Fruit fly (Drosophila melanogaster) whole organism, embryonic: ENCODE data around the gene Eip63E.

ENCODE experiments used
- C15 ChIP-seq: fragments of 200-800 bp; sonication (Bioruptor generic); IDR thresholded peaks from 3 replicates; pipeline ENCODE4 v1.3.6; 2022; ENCODE audit warnings: missing biosample characterization, missing genetic modification characterization
- CG10147 ChIP-seq: fragments of 200-800 bp; sonication (Bioruptor generic); optimal IDR thresholded peaks from 2 replicates; lab custom pipeline; 2019; ENCODE audit warnings: missing biosample characterization, mild to moderate bottlenecking, missing genetic modification characterization, moderate library complexity
- CG10543 ChIP-seq: fragments of 200-800 bp; sonication (Bioruptor generic); optimal IDR thresholded peaks from 3 replicates; lab custom pipeline; 2017; ENCODE audit warnings: missing biosample characterization, mild to moderate bottlenecking, missing genetic modification characterization, moderate library complexity
- CG10959 ChIP-seq: fragments of 200-800 bp; sonication (Bioruptor generic); IDR thresholded peaks from 2 replicates; pipeline ENCODE4 v1.3.6; 2022; ENCODE audit warnings: missing biosample characterization, missing genetic modification characterization
- CG11456 ChIP-seq: fragments of 200-800 bp; sonication (Bioruptor generic); IDR thresholded peaks from 3 replicates; pipeline ENCODE4 v1.3.6; 2022; ENCODE audit warnings: missing biosample characterization, missing genetic modification characterization
- CG12391 ChIP-seq: fragments of 200-800 bp; sonication (Bioruptor generic); optimal IDR thresholded peaks from 3 replicates; lab custom pipeline; 2018; ENCODE audit warnings: missing biosample characterization, mild to moderate bottlenecking, missing genetic modification characterization, moderate library complexity
- CG14710 ChIP-seq: fragments of 200-800 bp; sonication (Bioruptor generic); optimal IDR thresholded peaks from 3 replicates; lab custom pipeline; 2019; ENCODE audit warnings: missing biosample characterization, mild to moderate bottlenecking, missing genetic modification characterization, moderate library complexity
- CG1602 ChIP-seq: fragments of 200-800 bp; sonication (Bioruptor generic); optimal IDR thresholded peaks from 3 replicates; lab custom pipeline; 2016; ENCODE audit warnings: missing biosample characterization, missing genetic modification characterization
- CG17802 ChIP-seq: fragments of 200-800 bp; sonication (Bioruptor generic); optimal IDR thresholded peaks from 2 replicates; lab custom pipeline; 2018; ENCODE audit warnings: missing biosample characterization, mild to moderate bottlenecking, missing genetic modification characterization, moderate library complexity
- CG2129 ChIP-seq: fragments of 200-800 bp; sonication (Bioruptor generic); IDR thresholded peaks from 2 replicates; pipeline ENCODE4 v1.3.6; 2022; ENCODE audit warnings: missing biosample characterization, missing genetic modification characterization; ENCODE audit not compliant: partially characterized antibody
- CG30020 ChIP-seq: fragments of 200-800 bp; optimal IDR thresholded peaks from 2 replicates; lab custom pipeline; 2019; ENCODE audit warnings: missing biosample characterization, mild to moderate bottlenecking, missing genetic modification characterization, moderate library complexity
- CG31388 ChIP-seq: fragments of 200-800 bp; sonication (Bioruptor generic); optimal IDR thresholded peaks from 2 replicates; lab custom pipeline; 2016; ENCODE audit warnings: missing biosample characterization, missing genetic modification characterization
- CG3847 ChIP-seq: fragments of 200-800 bp; sonication (Bioruptor generic); IDR thresholded peaks from 2 replicates; pipeline ENCODE4 v1.3.6; 2022; ENCODE audit warnings: missing biosample characterization, missing genetic modification characterization
- CG4707 ChIP-seq: fragments of 200-800 bp; sonication (Bioruptor generic); optimal IDR thresholded peaks from 2 replicates; lab custom pipeline; 2018; ENCODE audit warnings: missing biosample characterization, mild to moderate bottlenecking, missing genetic modification characterization, moderate library complexity
- CG5245 ChIP-seq: fragments of 200-800 bp; sonication (Bioruptor generic); optimal IDR thresholded peaks from 3 replicates; lab custom pipeline; 2016; ENCODE audit warnings: missing biosample characterization, missing genetic modification characterization
- CG6175 ChIP-seq: fragments of 200-800 bp; sonication (Bioruptor generic); IDR thresholded peaks from 3 replicates; pipeline ENCODE4 v1.3.6; 2022; ENCODE audit warnings: missing biosample characterization, missing genetic modification characterization
- CG6254 ChIP-seq: fragments of 200-800 bp; sonication (Bioruptor generic); optimal IDR thresholded peaks from 3 replicates; lab custom pipeline; 2017; ENCODE audit warnings: mild to moderate bottlenecking, missing biosample characterization, missing genetic modification reagents, missing genetic modification characterization
- CG6654 ChIP-seq: fragments of 200-800 bp; sonication (Bioruptor generic); optimal IDR thresholded peaks from 2 replicates; lab custom pipeline; 2017; ENCODE audit warnings: missing biosample characterization, mild to moderate bottlenecking, missing genetic modification characterization
- CG6854 ChIP-seq: fragments of 200-800 bp; sonication (Bioruptor generic); optimal IDR thresholded peaks from 3 replicates; lab custom pipeline; 2017; ENCODE audit warnings: missing biosample characterization, mild to moderate bottlenecking, missing genetic modification characterization
- Dref ChIP-seq: fragments of 200-800 bp; sonication (Bioruptor generic); IDR thresholded peaks from 2 replicates; pipeline ENCODE4 v1.3.6; 2022; ENCODE audit warnings: missing biosample characterization, missing genetic modification characterization
- GATAe ChIP-seq: fragments of 200-800 bp; sonication (Bioruptor generic); conservative IDR thresholded peaks from 2 replicates; pipeline ENCODE4 v1.3.6; 2022; ENCODE audit warnings: missing biosample characterization, missing genetic modification characterization
- Hand ChIP-seq: fragments of 200-800 bp; sonication (Bioruptor generic); optimal IDR thresholded peaks from 2 replicates; lab custom pipeline; 2017; ENCODE audit warnings: mild to moderate bottlenecking, missing biosample characterization, missing genetic modification reagents, missing genetic modification characterization
- Hmx ChIP-seq: fragments of 200-800 bp; sonication (Bioruptor generic); optimal IDR thresholded peaks from 2 replicates; lab custom pipeline; 2016; ENCODE audit warnings: missing biosample characterization, missing genetic modification characterization
- Med ChIP-seq: fragments of 200-800 bp; sonication (Bioruptor generic); peaks from one replicate; lab custom pipeline; 2016; ENCODE audit warnings: missing biosample characterization, missing genetic modification characterization, mild to moderate bottlenecking, inconsistent platforms, moderate library complexity
- NK7.1 ChIP-seq: fragments of 200-800 bp; sonication (Bioruptor generic); optimal IDR thresholded peaks from 3 replicates; lab custom pipeline; 2016; ENCODE audit warnings: missing biosample characterization, missing genetic modification characterization
- NfI ChIP-seq: fragments of 200-800 bp; sonication (Bioruptor generic); optimal IDR thresholded peaks from 3 replicates; lab custom pipeline; 2018; ENCODE audit warnings: missing biosample characterization, mild to moderate bottlenecking, missing genetic modification characterization, moderate library complexity
- Oli ChIP-seq: fragments of 200-800 bp; sonication (Bioruptor generic); optimal IDR thresholded peaks from 2 replicates; lab custom pipeline; 2018; ENCODE audit warnings: missing biosample characterization, mild to moderate bottlenecking, missing genetic modification characterization, moderate library complexity
- Spps ChIP-seq: fragments of 200-800 bp; sonication (Bioruptor generic); optimal IDR thresholded peaks from 2 replicates; lab custom pipeline; 2018; ENCODE audit warnings: missing biosample characterization, mild to moderate bottlenecking, missing genetic modification characterization
- az2 ChIP-seq: fragments of 200-800 bp; sonication (Bioruptor generic); optimal IDR thresholded peaks from 3 replicates; lab custom pipeline; 2016; ENCODE audit warnings: missing biosample characterization, missing genetic modification characterization
- chm ChIP-seq: fragments of 200-800 bp; sonication (Bioruptor generic); IDR thresholded peaks from 2 replicates; pipeline ENCODE4 v1.3.6; 2022; ENCODE audit warnings: missing biosample characterization, missing genetic modification characterization
- dysf ChIP-seq: fragments of 200-800 bp; sonication (Bioruptor generic); IDR thresholded peaks from 3 replicates; pipeline ENCODE4 v1.3.6; 2022; ENCODE audit warnings: missing biosample characterization, missing genetic modification characterization
- exex ChIP-seq: fragments of 200-800 bp; sonication (Bioruptor generic); optimal IDR thresholded peaks from 4 replicates; lab custom pipeline; 2018; ENCODE audit warnings: missing biosample characterization, mild to moderate bottlenecking, missing genetic modification characterization, moderate library complexity
- eyg ChIP-seq: fragments of 200-800 bp; sonication (Bioruptor generic); optimal IDR thresholded peaks from 3 replicates; lab custom pipeline; 2016; ENCODE audit warnings: missing biosample characterization, missing genetic modification characterization
- fd64A ChIP-seq: fragments of 200-800 bp; sonication (Bioruptor generic); optimal IDR thresholded peaks from 3 replicates; lab custom pipeline; 2018; ENCODE audit warnings: missing biosample characterization, mild to moderate bottlenecking, missing genetic modification characterization
- inv ChIP-seq: fragments of 200-800 bp; sonication (Bioruptor generic); IDR thresholded peaks from 2 replicates; pipeline ENCODE4 v1.3.6; 2022; ENCODE audit warnings: missing biosample characterization, missing genetic modification characterization; ENCODE audit not compliant: partially characterized antibody
- kah ChIP-seq: fragments of 200-800 bp; sonication (Bioruptor generic); optimal IDR thresholded peaks from 2 replicates; lab custom pipeline; 2018; ENCODE audit warnings: missing biosample characterization, mild to moderate bottlenecking, missing genetic modification characterization
- klu ChIP-seq: fragments of 200-800 bp; sonication (Bioruptor generic); IDR thresholded peaks from 2 replicates; pipeline ENCODE4 v1.3.6; 2022; ENCODE audit warnings: missing biosample characterization, missing genetic modification characterization
- nerfin-1 ChIP-seq: fragments of 200-800 bp; sonication (Bioruptor generic); optimal IDR thresholded peaks from 3 replicates; lab custom pipeline; 2019; ENCODE audit warnings: missing biosample characterization, mild to moderate bottlenecking, missing genetic modification characterization, moderate library complexity
- oc ChIP-seq: fragments of 200-800 bp; sonication (Bioruptor generic); optimal IDR thresholded peaks from 2 replicates; lab custom pipeline; 2018; ENCODE audit warnings: missing biosample characterization, mild to moderate bottlenecking, missing genetic modification characterization, moderate library complexity
- pan ChIP-seq, 4 experiments: fragments of >200 bp in 3 of 4; fragments of 200-800 bp in 1 of 4; sonication (Bioruptor generic) in 1 of 4; optimal IDR thresholded peaks in 3 of 4; IDR thresholded peaks in 1 of 4; 2 replicates each; pipeline versions ENCODE4 v1.3.6 to Lab custom; 2017 to 2022; ENCODE audit warnings: missing biosample characterization in 2 of 4, missing genetic modification characterization in 2 of 4, mixed read lengths in 1 of 4
- peb ChIP-seq: fragments of 200-800 bp; sonication (Bioruptor generic); IDR thresholded peaks from 2 replicates; pipeline ENCODE4 v1.3.6; 2022; ENCODE audit warnings: missing biosample characterization, missing genetic modification characterization
- prd ChIP-seq, 3 experiments: fragments of >200 bp in 2 of 3; fragments of 200-800 bp in 1 of 3; sonication (Bioruptor generic) in 1 of 3; optimal IDR thresholded peaks in 2 of 3; IDR thresholded peaks in 1 of 3; 2 replicates in 2 of 3; 3 replicates in 1 of 3; pipeline versions ENCODE4 v1.3.6 to Lab custom; 2017 to 2022; ENCODE audit warnings: missing biosample characterization in 1 of 3, missing genetic modification characterization in 1 of 3
- scrt ChIP-seq: fragments of 200-800 bp; sonication (Bioruptor generic); optimal IDR thresholded peaks from 2 replicates; lab custom pipeline; 2018; ENCODE audit warnings: missing biosample characterization, mild to moderate bottlenecking, missing genetic modification characterization, moderate library complexity
- sd ChIP-seq: fragments of 200-800 bp; sonication (Bioruptor generic); optimal IDR thresholded peaks from 3 replicates; lab custom pipeline; 2018; ENCODE audit warnings: missing biosample characterization, mild to moderate bottlenecking, missing genetic modification characterization, moderate library complexity
- sens ChIP-seq: fragments of 200-800 bp; sonication (Bioruptor generic); peaks from one replicate; lab custom pipeline; 2016; ENCODE audit warnings: missing biosample characterization, missing genetic modification characterization
- sens-2 ChIP-seq: fragments of 200-800 bp; sonication (Bioruptor generic); IDR thresholded peaks from 2 replicates; pipeline ENCODE4 v1.3.6; 2022; ENCODE audit warnings: missing biosample characterization, missing genetic modification characterization
- sim ChIP-seq: fragments of 200-800 bp; sonication (Bioruptor generic); IDR thresholded peaks from 2 replicates; pipeline ENCODE4 v1.3.6; 2022; ENCODE audit warnings: missing biosample characterization, missing genetic modification characterization
- trh ChIP-seq: fragments of 200-800 bp; sonication (Bioruptor generic); optimal IDR thresholded peaks from 2 replicates; lab custom pipeline; 2016; ENCODE audit warnings: missing biosample characterization, missing genetic modification characterization
- vfl ChIP-seq: fragments of 200-800 bp; sonication (Bioruptor generic); optimal IDR thresholded peaks from 2 replicates; lab custom pipeline; 2016; ENCODE audit warnings: missing biosample characterization, missing genetic modification characterization
- zf30C ChIP-seq: fragments of 200-800 bp; sonication (Bioruptor generic); optimal IDR thresholded peaks from 3 replicates; lab custom pipeline; 2018; ENCODE audit warnings: missing biosample characterization, mild to moderate bottlenecking, missing genetic modification characterization

Gene Eip63E

DNA sequence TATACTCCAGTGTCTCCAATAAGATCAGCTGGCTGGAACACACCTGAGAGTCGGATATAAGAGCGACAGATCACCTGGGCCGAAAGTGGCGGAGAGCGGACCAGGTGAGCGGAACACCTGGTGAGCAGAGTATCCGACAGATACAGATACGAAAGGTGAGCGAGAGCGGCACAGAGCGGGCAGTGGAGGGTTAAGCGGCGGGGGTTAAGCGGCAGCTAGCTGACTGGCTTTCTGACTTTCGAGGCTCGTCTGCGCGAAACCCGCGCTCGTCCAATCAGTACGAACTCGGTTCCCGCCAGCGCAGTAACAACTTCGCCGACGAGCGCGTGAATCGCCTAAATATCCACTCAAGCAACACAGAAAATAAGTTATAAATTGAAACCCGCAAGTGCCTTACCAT is 110.5 kb downstream of the Eip63E start, which contains the start of gene dar1 (continued):
- TF ChIP-seq CG17802 (tag; lab: Kevin White, UChicago) = no peak
- peak; percentile 53; the same call in 1 of the 2 replicates for TF ChIP-seq chm (GFP tag; lab: Robert Waterston, UW)
- no peak for TF ChIP-seq CG31388
- TF ChIP-seq CG5245 (GFP tag; lab: Kevin White, UChicago) = no peak
- TF ChIP-seq prd (optimal IDR thresholded peaks at IDR 0.05; lab: Kevin White, UChicago) = no peak
- TF ChIP-seq prd (GFP tag; IDR thresholded peaks at IDR 0.05; lab: Robert Waterston, UW) = no peak
- TF ChIP-seq CG2129 (GFP tag; lab: Robert Waterston, UW) = peak; percentile 44; the same call in 1 of the 2 replicates
- no peak for TF ChIP-seq NfI (GFP tag; lab: Kevin White, UChicago)
- TF ChIP-seq sens (GFP tag; lab: Kevin White, UChicago) = no peak
- TF ChIP-seq CG12391 (tag; lab: Kevin White, UChicago) = no peak
- no peak for TF ChIP-seq CG3847 (GFP tag; lab: Robert Waterston, UW)
- TF ChIP-seq CG11456 (GFP tag; lab: Robert Waterston, UW) = no peak
- no peak for TF ChIP-seq vfl (GFP tag; lab: Kevin White, UChicago)
- no peak for TF ChIP-seq exex (tag; lab: Kevin White, UChicago)
- peak; percentile 70 for TF ChIP-seq Med (GFP tag; lab: Kevin White, UChicago)
- peak; percentile 54; the same call in 1 of the 3 replicates for TF ChIP-seq CG6175
- no peak for TF ChIP-seq CG10147 (GFP tag; lab: Kevin White, UChicago)
- TF ChIP-seq CG6254 (GFP tag; lab: Kevin White, UChicago) = no peak
- TF ChIP-seq sens-2 (GFP tag; lab: Robert Waterston, UW) = no peak
- no peak for TF ChIP-seq fd64A (GFP tag; lab: Kevin White, UChicago)
- TF ChIP-seq nerfin-1 (tag; lab: Kevin White, UChicago) = no peak
- TF ChIP-seq klu = no peak
- TF ChIP-seq CG30020 (tag; lab: Kevin White, UChicago) = no peak
- TF ChIP-seq oc = peak; percentile 10
- TF ChIP-seq trh (GFP tag; lab: Kevin White, UChicago) = no peak
- no peak for TF ChIP-seq C15 (GFP tag; lab: Robert Waterston, UW)
- no peak for TF ChIP-seq inv (GFP tag; lab: Robert Waterston, UW)
- TF ChIP-seq az2 (GFP tag; lab: Kevin White, UChicago) = no peak
- TF ChIP-seq CG14710 (tag; lab: Kevin White, UChicago) = no peak
- no peak for TF ChIP-seq NK7.1
- TF ChIP-seq CG1602 (GFP tag; lab: Kevin White, UChicago) = no peak
- TF ChIP-seq GATAe (GFP tag; lab: Robert Waterston, UW) = no peak
- no peak for TF ChIP-seq peb (GFP tag; lab: Robert Waterston, UW)
- no peak for TF ChIP-seq CG10959
- TF ChIP-seq Oli = no peak
- TF ChIP-seq scrt (GFP tag; lab: Kevin White, UChicago) = no peak
- 0 out of 2 replicates have a peak, but pooled peaks have one; percentile 40 for TF ChIP-seq sim
- no peak for TF ChIP-seq CG4707 (GFP tag; lab: Kevin White, UChicago)
- TF ChIP-seq CG6854 (GFP tag; lab: Kevin White, UChicago) = no peak
- TF ChIP-seq dysf (GFP tag; lab: Robert Waterston, UW) = 0 out of 3 replicates have a peak, but pooled peaks have one; percentile 29
- no peak for TF ChIP-seq sd (tag; lab: Kevin White, UChicago)
- TF ChIP-seq pan (optimal IDR thresholded peaks at IDR 0.05; lab: Kevin White, UChicago) = no peak
- TF ChIP-seq pan (GFP tag; optimal IDR thresholded peaks at IDR 0.05 in 1 of 2, IDR thresholded peaks at IDR 0.05 in 1 of 2) = no peak
- TF ChIP-seq CG6654 = no peak
- TF ChIP-seq CG10543 (GFP tag; lab: Kevin White, UChicago) = peak; percentile 34
- TF ChIP-seq eyg (GFP tag; lab: Kevin White, UChicago) = no peak
- no peak for TF ChIP-seq Hand (GFP tag; lab: Kevin White, UChicago)
- TF ChIP-seq Dref = no peak
- no peak for TF ChIP-seq Hmx (GFP tag; lab: Kevin White, UChicago)
- no peak for TF ChIP-seq kah (GFP tag; lab: Kevin White, UChicago)
- no peak for TF ChIP-seq Spps (tag; lab: Kevin White, UChicago)
- no peak for TF ChIP-seq zf30C (GFP tag; lab: Kevin White, UChicago)
